Fruit fly (Drosophila melanogaster): ENCODE measurements around the gene CG32712.

dm6 chrX:8416209-8416608, 17.4 kb downstream of the CG32712 start:
- no peak for TF ChIP-seq Hr78 (GFP tag; optimal IDR thresholded peaks at IDR 0.05)
- TF ChIP-seq dl (GFP tag; optimal IDR thresholded peaks at IDR 0.05; ENCODE audit: insufficient read depth in 1 of 2, partially characterized antibody in 2 of 2), result no peak
- no peak for TF ChIP-seq Jra (GFP tag; optimal IDR thresholded peaks at IDR 0.05)
- TF ChIP-seq pan (optimal IDR thresholded peaks at IDR 0.05), result no peak
- TF ChIP-seq Rel (GFP tag; optimal IDR thresholded peaks at IDR 0.05), result no peak
- no peak for TF ChIP-seq Rel (tag; optimal IDR thresholded peaks at IDR 0.05)
- peak; percentile 70 for TF ChIP-seq psq (GFP tag; optimal IDR thresholded peaks at IDR 0.05)
- no peak for TF ChIP-seq GATAd (GFP tag; optimal IDR thresholded peaks at IDR 0.05)
- TF ChIP-seq Dfd (GFP tag; optimal IDR thresholded peaks at IDR 0.05), result no peak
- TF ChIP-seq Mio (GFP tag; optimal IDR thresholded peaks at IDR 0.05), result no peak

Measured in whole organism, wandering third instar larva.